Fruit fly (Drosophila melanogaster): Measurements from ENCODE around the gene dy.

Gene dy

dm6 chrX:11778734-11779220 is at the start of gene dy:
Gene dy, minus strand, starts transcription at chrX:11778784.
- no peak for TF ChIP-seq CTCF (optimal IDR thresholded peaks at IDR 0.05)
- TF ChIP-seq CG8478 (optimal IDR thresholded peaks at IDR 0.05), result no peak

DNA sequence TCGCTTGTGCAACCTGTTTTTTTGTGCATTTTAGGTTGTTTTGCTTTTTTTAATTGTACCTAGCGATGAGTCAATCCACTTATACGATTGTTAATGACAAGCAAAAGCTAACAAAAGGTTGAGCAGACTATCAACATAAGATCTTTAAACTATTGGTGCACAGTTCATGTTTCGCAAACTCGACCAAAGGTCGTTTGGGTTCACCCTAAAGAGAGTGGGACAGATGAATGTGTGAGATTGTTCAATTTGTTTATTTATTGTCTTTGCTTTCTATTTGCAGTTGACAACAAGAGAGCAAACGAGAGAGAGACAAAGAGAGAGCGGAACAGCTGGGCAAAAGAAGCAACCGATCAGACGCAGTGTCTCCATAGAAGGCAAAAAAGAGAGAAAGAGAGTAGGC is 44.4 kb upstream of the dy start:
- TF ChIP-seq CG8478 (optimal IDR thresholded peaks at IDR 0.05) (no peak), CTCF (optimal IDR thresholded peaks at IDR 0.05) (no peak)

- TF ChIP-seq CTCF (optimal IDR thresholded peaks at IDR 0.05), result no peak
- no peak for TF ChIP-seq CG8478 (optimal IDR thresholded peaks at IDR 0.05)
Observed at dm6 chrX:11821946-11822345, 43.4 kb upstream of the dy start.

DNA sequence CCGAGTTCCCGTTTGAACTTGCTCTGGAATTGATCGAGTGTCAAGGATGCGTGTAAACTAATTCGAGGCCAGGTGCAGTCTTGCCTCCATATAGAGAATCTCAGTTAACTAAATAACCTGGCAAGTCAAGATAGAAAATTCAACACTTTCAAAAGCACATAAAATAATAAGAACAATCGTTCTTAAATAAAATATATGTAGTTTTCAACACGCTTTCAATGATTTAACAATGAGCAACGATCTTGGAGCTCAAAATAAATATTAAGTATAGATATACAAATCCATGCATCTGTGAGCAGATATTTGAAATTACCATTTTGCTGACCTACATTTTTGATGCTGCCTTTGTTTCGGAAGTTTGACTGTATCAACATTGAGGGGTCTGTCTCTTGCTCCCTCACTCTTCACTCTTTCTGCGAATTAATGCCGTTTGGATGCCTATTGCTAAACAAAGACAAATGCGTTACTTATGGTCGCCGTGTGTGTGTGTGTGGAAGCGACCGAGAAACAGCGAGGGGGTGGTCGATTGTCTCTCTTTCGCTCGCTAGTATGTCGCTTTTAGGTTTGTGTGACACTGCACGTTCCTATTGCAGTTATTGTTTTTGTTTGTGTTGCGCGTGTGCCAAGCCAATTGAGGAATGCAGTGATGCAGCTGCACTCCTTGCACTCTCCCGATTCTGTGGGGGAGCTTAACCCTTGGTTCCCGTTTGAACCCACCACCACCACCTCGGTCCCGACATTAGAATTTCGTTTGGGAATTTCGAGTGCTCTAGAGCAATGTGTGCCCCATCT is 41.9 kb upstream of the dy start:
- TF ChIP-seq CG8478 (optimal IDR thresholded peaks at IDR 0.05) (no peak), CTCF (optimal IDR thresholded peaks at IDR 0.05) (no peak)

DNA sequence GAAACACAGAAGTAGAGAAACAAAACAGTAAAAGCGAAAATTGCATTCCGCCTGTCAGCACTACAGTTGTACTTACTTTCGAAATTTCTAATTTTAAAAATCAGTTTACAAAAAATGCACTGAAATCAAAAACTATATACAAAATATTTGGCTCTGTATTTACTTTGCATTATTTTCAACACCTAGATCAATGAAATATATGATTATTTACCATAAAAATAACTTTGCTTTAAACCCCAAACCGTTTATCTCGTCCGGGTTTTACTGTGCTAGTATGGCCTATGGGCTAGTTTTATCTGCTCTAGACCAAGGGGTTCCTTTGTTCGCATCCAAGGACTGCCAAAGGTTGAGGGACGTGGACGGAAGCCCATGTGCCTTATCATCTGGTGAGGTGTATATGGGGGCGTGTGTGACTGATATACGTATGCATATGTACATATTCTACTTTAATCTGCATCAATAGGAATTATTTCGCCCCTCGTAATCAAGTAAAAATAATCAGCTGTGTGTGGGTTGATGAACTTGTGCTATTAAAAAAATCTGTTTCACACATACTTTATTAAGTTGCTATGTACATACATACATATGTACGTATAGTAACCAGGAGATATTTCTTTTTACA is 40.8 kb upstream of the dy start:
- TF ChIP-seq CG8478 (optimal IDR thresholded peaks at IDR 0.05), result no peak
- no peak for TF ChIP-seq CTCF (optimal IDR thresholded peaks at IDR 0.05)

DNA sequence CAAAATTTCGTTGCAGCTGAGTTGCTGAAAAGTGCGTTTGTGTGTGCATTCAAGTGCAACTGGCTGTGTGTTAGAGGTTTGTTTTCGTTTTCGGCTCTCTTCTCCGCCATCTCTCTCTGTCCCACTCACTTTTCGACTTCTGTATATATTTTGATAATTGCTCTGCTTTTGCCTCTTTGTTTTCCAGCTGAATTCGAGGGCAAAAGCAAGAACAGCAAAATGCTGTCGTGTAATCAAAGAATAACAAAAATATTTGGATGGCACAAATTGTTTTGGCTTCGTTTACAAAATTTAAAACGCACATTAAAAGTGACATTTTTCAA is 40.1 kb upstream of the dy start:
- TF ChIP-seq CG8478 (optimal IDR thresholded peaks at IDR 0.05) (no peak), CTCF (optimal IDR thresholded peaks at IDR 0.05) (no peak)

DNA sequence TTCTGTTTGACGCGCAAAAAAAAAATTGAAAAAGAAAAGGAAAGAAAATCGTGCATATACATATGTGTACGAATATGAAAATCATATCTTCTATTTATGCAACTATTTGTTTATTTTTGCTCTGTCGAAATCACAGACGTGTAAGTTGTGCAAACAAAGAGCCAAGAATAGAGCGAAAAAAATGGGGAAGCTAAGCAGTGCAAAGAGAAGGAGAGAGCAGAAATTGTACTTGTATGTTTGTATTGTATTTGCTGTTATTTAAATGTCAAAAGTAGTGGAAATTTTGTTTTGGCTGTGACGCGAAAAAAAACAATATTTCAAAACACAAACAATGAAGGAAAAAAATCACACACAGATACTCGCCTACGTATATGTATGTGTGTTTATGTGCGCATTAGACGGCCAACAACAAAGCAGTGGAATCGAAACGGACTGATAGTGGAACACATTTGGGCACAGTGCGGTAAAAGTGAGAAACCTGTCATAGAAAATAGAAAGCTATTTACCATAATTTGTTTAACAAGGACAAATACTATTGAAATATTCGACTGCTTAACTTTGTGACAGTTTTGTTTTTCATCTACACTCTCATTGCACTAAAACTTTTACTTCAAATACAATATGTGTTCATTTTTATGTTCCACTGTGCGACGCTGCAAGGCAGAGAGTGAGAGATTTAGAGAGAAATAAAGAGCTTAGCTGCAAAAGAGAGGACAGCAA is 39.6 kb upstream of the dy start:
- TF ChIP-seq CTCF (optimal IDR thresholded peaks at IDR 0.05), result no peak
- TF ChIP-seq CG8478 (optimal IDR thresholded peaks at IDR 0.05), result no peak

dm6 chrX:11817183-11817972 is 38.8 kb upstream of the dy start:
- TF ChIP-seq CTCF (optimal IDR thresholded peaks at IDR 0.05), result no peak
- TF ChIP-seq CG8478 (optimal IDR thresholded peaks at IDR 0.05), result no peak

- TF ChIP-seq CG8478 (optimal IDR thresholded peaks at IDR 0.05), result no peak
Observed at dm6 chrX:11816434-11816948, 37.9 kb upstream of the dy start, which contains the start of the genes CG1578 and rudhira. Gene CG1578, minus strand, starts transcription at chrX:11816551. Gene rudhira, plus strand, starts transcription at chrX:11816898.

DNA sequence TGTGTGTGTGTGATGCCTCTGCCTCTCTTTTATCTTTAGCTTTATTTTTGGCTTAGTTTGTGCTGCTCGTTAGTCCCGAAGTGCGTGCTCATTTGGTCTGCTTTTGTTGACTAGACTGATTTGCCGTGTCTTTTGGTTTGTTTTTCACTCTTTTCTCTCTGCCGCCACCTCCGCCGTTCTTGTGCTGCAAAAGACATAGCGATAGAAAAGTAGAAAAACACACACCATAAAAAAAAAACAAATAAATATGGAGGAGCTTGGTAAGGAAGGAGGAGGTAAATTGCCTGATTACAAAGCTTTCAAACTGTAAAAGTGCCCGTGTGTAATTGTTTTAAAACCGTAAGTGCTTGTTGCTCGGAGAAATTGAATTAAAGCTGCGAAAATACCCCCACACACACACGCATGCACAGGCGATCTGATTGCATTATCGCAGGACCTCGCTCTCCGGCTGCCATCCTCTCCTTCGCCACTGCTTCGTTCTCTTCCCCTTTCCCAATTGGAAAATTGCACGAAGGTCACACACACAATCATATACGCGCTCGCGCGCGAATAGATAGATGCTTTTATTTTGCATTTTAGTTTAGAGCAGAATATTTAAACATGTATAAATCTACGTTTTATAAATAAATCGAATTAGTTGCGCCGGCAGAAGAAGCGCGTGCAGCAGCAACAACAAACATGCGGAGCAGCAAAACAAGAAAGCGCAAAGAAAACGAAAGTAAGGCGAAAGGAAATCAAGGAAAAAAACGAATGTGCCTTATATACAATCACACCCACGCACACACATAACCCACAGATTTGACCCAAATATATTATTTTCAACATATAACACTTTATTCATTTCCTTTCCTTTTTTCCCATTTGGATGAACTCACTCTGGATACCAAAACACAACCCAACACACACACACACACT is 37.0 kb upstream of the dy start:
- TF ChIP-seq CTCF (optimal IDR thresholded peaks at IDR 0.05) (no peak), CG8478 (optimal IDR thresholded peaks at IDR 0.05) (no peak)

- TF ChIP-seq CTCF (optimal IDR thresholded peaks at IDR 0.05) (no peak), CG8478 (optimal IDR thresholded peaks at IDR 0.05) (no peak)
Observed at dm6 chrX:11813721-11814161, 35.2 kb upstream of the dy start.

dm6 chrX:11812828-11813227 is 34.2 kb upstream of the dy start:
- no peak for TF ChIP-seq CTCF (optimal IDR thresholded peaks at IDR 0.05)
- no peak for TF ChIP-seq CG8478 (optimal IDR thresholded peaks at IDR 0.05)

DNA sequence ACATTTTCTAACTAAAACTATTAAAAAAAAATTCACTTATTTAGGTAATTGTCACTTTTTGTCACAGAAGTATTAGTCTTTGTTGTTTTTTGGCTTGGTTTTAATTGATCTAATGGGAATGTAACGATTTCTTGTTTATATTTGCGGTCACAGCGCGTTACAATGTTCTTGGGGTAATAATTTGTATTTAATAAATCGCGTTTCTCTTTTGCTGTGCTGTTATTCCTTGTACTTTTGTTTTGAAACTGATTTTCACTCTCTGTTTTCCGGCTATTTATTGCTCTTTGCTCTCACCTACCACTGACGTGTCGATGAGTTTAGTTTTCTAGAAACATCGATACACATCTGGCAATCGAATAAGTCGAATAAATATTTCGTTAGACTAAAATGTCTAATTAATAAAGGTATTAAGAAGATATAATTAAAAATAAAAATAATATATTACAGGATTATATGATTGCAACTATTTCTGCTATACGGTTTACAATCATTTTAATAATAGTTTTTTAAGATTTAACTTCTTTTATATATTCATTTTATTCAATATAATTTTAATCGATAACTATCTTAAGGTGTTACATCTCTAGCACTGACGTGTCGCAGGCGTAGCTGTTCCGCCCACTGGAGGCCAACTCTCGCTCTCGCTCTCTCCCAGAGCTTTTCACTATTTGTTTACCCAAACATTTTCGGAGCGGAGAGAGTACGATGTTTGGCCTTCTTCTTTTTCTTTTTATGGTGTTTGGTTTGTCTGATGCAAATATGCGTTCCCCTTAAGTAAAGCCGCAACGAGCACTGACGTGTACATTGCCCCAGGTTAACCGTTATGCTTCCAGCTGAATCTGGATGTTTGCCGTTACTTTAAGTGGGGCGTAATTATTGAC is 28.5 kb upstream of the dy start, which contains the start of gene Hsc70-3:
Gene Hsc70-3 (minus strand): TSS at position 251 of the 881 bp plus-strand sequence.
- TF ChIP-seq CTCF (optimal IDR thresholded peaks at IDR 0.05) (no peak), CG8478 (optimal IDR thresholded peaks at IDR 0.05) (no peak)

Data from S2 (cell line).